Fruit fly (Drosophila melanogaster) whole organism, embryonic: ENCODE results near the gene Usp8.

Experiments
- CG12236 ChIP-seq: fragments of 200-800 bp; sonication (Bioruptor generic); optimal IDR thresholded peaks from 2 replicates; lab custom pipeline; 2016; ENCODE audit warnings: missing biosample characterization, missing genetic modification characterization
- CG12391 ChIP-seq: fragments of 200-800 bp; sonication (Bioruptor generic); optimal IDR thresholded peaks from 3 replicates; lab custom pipeline; 2018; ENCODE audit warnings: missing biosample characterization, mild to moderate bottlenecking, missing genetic modification characterization, moderate library complexity
- CG12659 ChIP-seq: fragments of 200-800 bp; sonication (Bioruptor generic); optimal IDR thresholded peaks from 3 replicates; lab custom pipeline; 2017; ENCODE audit warnings: mild to moderate bottlenecking, missing biosample characterization, missing genetic modification reagents, missing genetic modification characterization
- CG13894 ChIP-seq: fragments of 200-800 bp; sonication (Bioruptor generic); optimal IDR thresholded peaks from 3 replicates; lab custom pipeline; 2018; ENCODE audit warnings: missing biosample characterization, mild to moderate bottlenecking, missing genetic modification characterization, moderate library complexity
- CG16863 ChIP-seq: fragments of 200-800 bp; sonication (Bioruptor generic); optimal IDR thresholded peaks from 3 replicates; lab custom pipeline; 2016; ENCODE audit warnings: missing biosample characterization, missing genetic modification characterization
- CG1792 ChIP-seq: fragments of 200-800 bp; sonication (Bioruptor generic); optimal IDR thresholded peaks from 2 replicates; lab custom pipeline; 2016; ENCODE audit warnings: missing biosample characterization, missing genetic modification characterization
- CG18262 ChIP-seq: fragments of 200-800 bp; optimal IDR thresholded peaks from 3 replicates; lab custom pipeline; 2019; ENCODE audit warnings: missing biosample characterization, mild to moderate bottlenecking, missing genetic modification characterization, moderate library complexity
- CG18619 ChIP-seq: fragments of 200-800 bp; sonication (Bioruptor generic); optimal IDR thresholded peaks from 3 replicates; lab custom pipeline; 2017; ENCODE audit warnings: missing biosample characterization, mild to moderate bottlenecking, missing genetic modification characterization
- CG2129 ChIP-seq: fragments of 200-800 bp; sonication (Bioruptor generic); IDR thresholded peaks from 2 replicates; pipeline ENCODE4 v1.3.6; 2022; ENCODE audit warnings: missing biosample characterization, missing genetic modification characterization; ENCODE audit not compliant: partially characterized antibody
- CG2202 ChIP-seq: fragments of 200-800 bp; sonication (Bioruptor generic); optimal IDR thresholded peaks from 2 replicates; lab custom pipeline; 2018; ENCODE audit warnings: missing biosample characterization, mild to moderate bottlenecking, missing genetic modification characterization
- CG2875 ChIP-seq: fragments of 200-800 bp; sonication (Bioruptor generic); optimal IDR thresholded peaks from 2 replicates; lab custom pipeline; 2017; ENCODE audit warnings: missing biosample characterization, mild to moderate bottlenecking, missing genetic modification characterization, missing genetic modification reagents
- CG2889 ChIP-seq: fragments of 200-800 bp; sonication (Bioruptor generic); IDR thresholded peaks from 3 replicates; pipeline ENCODE4 v1.3.6; 2022; ENCODE audit warnings: missing biosample characterization, missing genetic modification characterization
- CG30403 ChIP-seq: fragments of 200-800 bp; sonication (Bioruptor generic); optimal IDR thresholded peaks from 3 replicates; lab custom pipeline; 2016; ENCODE audit warnings: missing biosample characterization, missing genetic modification characterization
- CG4404 ChIP-seq: fragments of 200-800 bp; sonication (Bioruptor generic); IDR thresholded peaks from 2 replicates; pipeline ENCODE4 v1.3.6; 2022; ENCODE audit warnings: missing biosample characterization, missing genetic modification characterization
- CG4707 ChIP-seq: fragments of 200-800 bp; sonication (Bioruptor generic); optimal IDR thresholded peaks from 2 replicates; lab custom pipeline; 2018; ENCODE audit warnings: missing biosample characterization, mild to moderate bottlenecking, missing genetic modification characterization, moderate library complexity
- CG6272 ChIP-seq: fragments of 200-800 bp; sonication (Bioruptor generic); IDR thresholded peaks from 2 replicates; pipeline ENCODE4 v1.3.6; 2022; ENCODE audit warnings: missing biosample characterization, missing genetic modification characterization
- CG6683 ChIP-seq: fragments of 200-800 bp; sonication (Bioruptor generic); optimal IDR thresholded peaks from 2 replicates; lab custom pipeline; 2017; ENCODE audit warnings: missing biosample characterization, mild to moderate bottlenecking, missing genetic modification characterization, missing genetic modification reagents
- Dip3 ChIP-seq: fragments of 200-800 bp; sonication (Bioruptor generic); optimal IDR thresholded peaks from 3 replicates; lab custom pipeline; 2016; ENCODE audit warnings: missing biosample characterization, missing genetic modification characterization
- Fer1 ChIP-seq: fragments of 200-800 bp; sonication (Bioruptor generic); optimal IDR thresholded peaks from 2 replicates; lab custom pipeline; 2017; ENCODE audit warnings: missing biosample characterization, mild to moderate bottlenecking, missing genetic modification characterization
- HmgZ ChIP-seq: fragments of 200-800 bp; sonication (Bioruptor generic); optimal IDR thresholded peaks from 2 replicates; lab custom pipeline; 2018; ENCODE audit warnings: missing biosample characterization, mild to moderate bottlenecking, missing genetic modification characterization
- Hmr ChIP-seq: fragments of 200-800 bp; sonication (Bioruptor generic); optimal IDR thresholded peaks from 3 replicates; lab custom pipeline; 2017; ENCODE audit warnings: mild to moderate bottlenecking, missing biosample characterization, missing genetic modification reagents, missing genetic modification characterization
- Hr39 ChIP-seq: fragments of >200 bp; optimal IDR thresholded peaks from 2 replicates; lab custom pipeline; 2017
- MBD-R2 ChIP-seq: fragments of 200-800 bp; sonication (Bioruptor generic); IDR thresholded peaks from 2 replicates; pipeline ENCODE4 v1.3.6; 2022; ENCODE audit warnings: missing biosample characterization, missing genetic modification characterization
- MESR4 ChIP-seq: fragments of 200-800 bp; sonication (Bioruptor generic); optimal IDR thresholded peaks from 2 replicates; lab custom pipeline; 2018; ENCODE audit warnings: missing biosample characterization, mild to moderate bottlenecking, missing genetic modification characterization, moderate library complexity
- Meics ChIP-seq: fragments of 200-800 bp; sonication (Bioruptor generic); optimal IDR thresholded peaks from 2 replicates; lab custom pipeline; 2017; ENCODE audit warnings: missing biosample characterization, mild to moderate bottlenecking, missing genetic modification characterization
- Mrtf ChIP-seq: fragments of 200-800 bp; sonication (Bioruptor generic); IDR thresholded peaks from 3 replicates; pipeline ENCODE4 v1.3.6; 2022; ENCODE audit warnings: missing biosample characterization, missing genetic modification characterization
- Nf-YB ChIP-seq: fragments of 200-800 bp; sonication (Bioruptor generic); optimal IDR thresholded peaks from 3 replicates; lab custom pipeline; 2019; ENCODE audit warnings: missing biosample characterization, mild to moderate bottlenecking, missing genetic modification characterization, moderate library complexity
- Rx ChIP-seq: fragments of 200-800 bp; sonication (Bioruptor generic); IDR thresholded peaks from 2 replicates; pipeline ENCODE4 v1.3.6; 2022; ENCODE audit warnings: missing biosample characterization, missing genetic modification characterization
- ac ChIP-seq: fragments of 200-800 bp; sonication (Bioruptor generic); optimal IDR thresholded peaks from 3 replicates; lab custom pipeline; 2017; ENCODE audit warnings: missing biosample characterization, mild to moderate bottlenecking, missing genetic modification characterization
- ara ChIP-seq: fragments of 200-800 bp; sonication (Bioruptor generic); IDR thresholded peaks from 2 replicates; pipeline ENCODE4 v1.3.6; 2022; ENCODE audit warnings: missing biosample characterization, missing genetic modification characterization
- btn ChIP-seq: fragments of 200-800 bp; sonication (Bioruptor generic); optimal IDR thresholded peaks from 2 replicates; lab custom pipeline; 2016; ENCODE audit warnings: missing biosample characterization, missing genetic modification characterization
- cas ChIP-seq: fragments of 200-800 bp; sonication (Bioruptor generic); IDR thresholded peaks from 2 replicates; pipeline ENCODE4 v1.3.6; 2022; ENCODE audit warnings: missing biosample characterization, missing genetic modification characterization
- chm ChIP-seq: fragments of 200-800 bp; sonication (Bioruptor generic); IDR thresholded peaks from 2 replicates; pipeline ENCODE4 v1.3.6; 2022; ENCODE audit warnings: missing biosample characterization, missing genetic modification characterization
- crol ChIP-seq: fragments of 200-800 bp; sonication (Bioruptor generic); IDR thresholded peaks from 2 replicates; pipeline ENCODE4 v1.3.6; 2022; ENCODE audit warnings: missing biosample characterization, missing genetic modification characterization
- eve ChIP-seq, 2 experiments: fragments of >200 bp; optimal IDR thresholded peaks; 2 replicates each; lab custom pipeline; 2017; ENCODE audit warnings: missing biosample characterization in 2 of 2, missing genetic modification characterization in 2 of 2
- fd3F ChIP-seq: fragments of 200-800 bp; sonication (Bioruptor generic); optimal IDR thresholded peaks from 2 replicates; lab custom pipeline; 2018; ENCODE audit warnings: missing biosample characterization, mild to moderate bottlenecking, missing genetic modification characterization, moderate library complexity
- fd96Cb ChIP-seq: fragments of 200-800 bp; sonication (Bioruptor generic); optimal IDR thresholded peaks from 2 replicates; lab custom pipeline; 2018; ENCODE audit warnings: missing biosample characterization, mild to moderate bottlenecking, missing genetic modification characterization, moderate library complexity
- gro ChIP-seq: fragments of 200-800 bp; sonication (Bioruptor generic); optimal IDR thresholded peaks from 2 replicates; lab custom pipeline; 2016; ENCODE audit warnings: missing biosample characterization, missing genetic modification characterization
- ham ChIP-seq: fragments of 200-800 bp; sonication (Bioruptor generic); IDR thresholded peaks from 2 replicates; pipeline ENCODE4 v1.3.6; 2022; ENCODE audit warnings: missing biosample characterization, missing genetic modification characterization
- hbn ChIP-seq: fragments of 200-800 bp; sonication (Bioruptor generic); IDR thresholded peaks from 2 replicates; pipeline ENCODE4 v1.3.6; 2022; ENCODE audit warnings: missing biosample characterization, missing genetic modification characterization; ENCODE audit not compliant: partially characterized antibody
- insv ChIP-seq, 2 experiments: fragments of 200-800 bp; sonication (Bioruptor generic); optimal IDR thresholded peaks; 3 replicates each; lab custom pipeline; 2016 to 2018; ENCODE audit warnings: missing biosample characterization in 2 of 2, missing genetic modification characterization in 2 of 2
- jigr1 ChIP-seq: fragments of 200-800 bp; sonication (Bioruptor generic); IDR thresholded peaks from 3 replicates; pipeline ENCODE4 v1.3.6; 2022; ENCODE audit warnings: missing biosample characterization, missing genetic modification characterization
- kni ChIP-seq: fragments of 200-800 bp; sonication (Bioruptor generic); optimal IDR thresholded peaks from 3 replicates; lab custom pipeline; 2017; ENCODE audit warnings: mild to moderate bottlenecking, missing biosample characterization, missing genetic modification reagents, missing genetic modification characterization
- mirr ChIP-seq: fragments of 200-800 bp; sonication (Bioruptor generic); optimal IDR thresholded peaks from 3 replicates; lab custom pipeline; 2018; ENCODE audit warnings: missing biosample characterization, mild to moderate bottlenecking, missing genetic modification characterization
- ro ChIP-seq: fragments of 200-800 bp; sonication (Bioruptor generic); IDR thresholded peaks from 2 replicates; pipeline ENCODE4 v1.3.6; 2022; ENCODE audit warnings: missing biosample characterization, missing genetic modification characterization
- sens ChIP-seq: fragments of 200-800 bp; sonication (Bioruptor generic); peaks from one replicate; lab custom pipeline; 2016; ENCODE audit warnings: missing biosample characterization, missing genetic modification characterization
- slou ChIP-seq: fragments of 200-800 bp; sonication (Bioruptor generic); optimal IDR thresholded peaks from 3 replicates; lab custom pipeline; 2016; ENCODE audit warnings: missing biosample characterization, missing genetic modification characterization
- slp2 ChIP-seq: fragments of 200-800 bp; sonication (Bioruptor generic); optimal IDR thresholded peaks from 2 replicates; lab custom pipeline; 2016; ENCODE audit warnings: missing biosample characterization, missing genetic modification characterization
- stwl ChIP-seq: fragments of 200-800 bp; sonication (Bioruptor generic); optimal IDR thresholded peaks from 3 replicates; lab custom pipeline; 2018; ENCODE audit warnings: missing biosample characterization, mild to moderate bottlenecking, missing genetic modification characterization, moderate library complexity
- tio ChIP-seq: fragments of 200-800 bp; sonication (Bioruptor generic); optimal IDR thresholded peaks from 2 replicates; lab custom pipeline; 2017; ENCODE audit warnings: missing biosample characterization, missing genetic modification characterization, inconsistent platforms

Gene Usp8

dm6 chr3R:21151090-21151870 lies 17.2 kb downstream of the Usp8 start (continued):
- no peak for TF ChIP-seq CG1792 (GFP tag; lab: Kevin White, UChicago)
- TF ChIP-seq Hr39: no peak
- TF ChIP-seq CG2202 (tag; lab: Kevin White, UChicago): no peak
- no peak for TF ChIP-seq stwl
- TF ChIP-seq ara (GFP tag; lab: Robert Waterston, UW): peak; percentile 41; the same call in 1 of the 2 replicates
- TF ChIP-seq mirr (GFP tag; lab: Kevin White, UChicago): no peak
- no peak for TF ChIP-seq eve (GFP tag; optimal IDR thresholded peaks at IDR 0.05; lab: Kevin White, UChicago)
- TF ChIP-seq CG12659: peak; percentile 55
- TF ChIP-seq cas (GFP tag; lab: Robert Waterston, UW): 0 out of 2 replicates have a peak, but pooled peaks have one; percentile 39
- no peak for TF ChIP-seq CG4404
- TF ChIP-seq Nf-YB (GFP tag; lab: Kevin White, UChicago): no peak
- peak; percentile 49 for TF ChIP-seq tio (GFP tag; lab: Kevin White, UChicago)
- no peak for TF ChIP-seq slou (GFP tag; lab: Kevin White, UChicago)
- TF ChIP-seq ham: no peak
- TF ChIP-seq CG2875 (GFP tag; lab: Kevin White, UChicago): no peak
- peak; percentile 31 for TF ChIP-seq HmgZ (tag; lab: Kevin White, UChicago)
- no peak for TF ChIP-seq ac (GFP tag; lab: Kevin White, UChicago)
- no peak for TF ChIP-seq CG4707 (GFP tag; lab: Kevin White, UChicago)
- peak; percentile 58 for TF ChIP-seq CG12391 (tag; lab: Kevin White, UChicago)
- no peak for TF ChIP-seq CG2129
- TF ChIP-seq CG2889 (GFP tag; lab: Robert Waterston, UW): 0 out of 3 replicates have a peak, but pooled peaks have one; percentile 42
- peak; percentile 39 for TF ChIP-seq CG18262 (tag; lab: Kevin White, UChicago)
- no peak for TF ChIP-seq chm (GFP tag; lab: Robert Waterston, UW)
- TF ChIP-seq MBD-R2 (GFP tag; lab: Robert Waterston, UW): peak; percentile 39; the same call in 1 of the 2 replicates
- TF ChIP-seq fd3F (GFP tag; lab: Kevin White, UChicago): peak; percentile 48
- peak; percentile 69 for TF ChIP-seq sens (GFP tag; lab: Kevin White, UChicago)
- TF ChIP-seq kni (GFP tag; lab: Kevin White, UChicago): no peak
- TF ChIP-seq CG18619 (GFP tag; lab: Kevin White, UChicago): peak; percentile 9
- no peak for TF ChIP-seq Rx
- TF ChIP-seq Mrtf (GFP tag; lab: Robert Waterston, UW): peak; percentile 27; the same call in 1 of the 3 replicates
- TF ChIP-seq Meics (GFP tag; lab: Kevin White, UChicago): peak; percentile 67
- TF ChIP-seq Hmr: peak; percentile 69
- peak; percentile 19 for TF ChIP-seq CG12236 (GFP tag; lab: Kevin White, UChicago)
- peak; percentile 23 for TF ChIP-seq CG6683
- TF ChIP-seq CG13894: no peak
- peak; percentile 37 for TF ChIP-seq Fer1 (GFP tag; lab: Kevin White, UChicago)
- no peak for TF ChIP-seq CG6272 (GFP tag; lab: Robert Waterston, UW)
- TF ChIP-seq fd96Cb: peak; percentile 55
- no peak for TF ChIP-seq MESR4
- TF ChIP-seq crol (GFP tag; lab: Robert Waterston, UW): no peak
- peak; percentile 62 for TF ChIP-seq CG30403 (GFP tag; lab: Kevin White, UChicago)
- no peak for TF ChIP-seq btn (GFP tag; lab: Kevin White, UChicago)
- peak; percentile 6 for TF ChIP-seq CG16863 (GFP tag; lab: Kevin White, UChicago)
- TF ChIP-seq gro (GFP tag; lab: Kevin White, UChicago): peak; percentile 59
- no peak for TF ChIP-seq hbn (GFP tag; lab: Robert Waterston, UW)
- no peak for TF ChIP-seq jigr1
- no peak for TF ChIP-seq ro (GFP tag; lab: Robert Waterston, UW)
- TF ChIP-seq Dip3 (GFP tag; lab: Kevin White, UChicago): peak; percentile 9
- TF ChIP-seq slp2 (GFP tag; lab: Kevin White, UChicago): no peak
- no peak for TF ChIP-seq insv (GFP tag; optimal IDR thresholded peaks at IDR 0.05; lab: Kevin White, UChicago)
